Worm (Caenorhabditis elegans) whole organism, L2 larva: Measurements from ENCODE around the gene F43C11.8.

Source experiments
- ceh-82 ChIP-seq: fragments of 150-350 bp; optimal IDR thresholded peaks from 2 replicates; lab custom pipeline; 2014; ENCODE audit warnings: missing biosample characterization, missing genetic modification characterization
- nhr-10 ChIP-seq: sonication (generic microtip); optimal IDR thresholded peaks from 2 replicates; lab custom pipeline; 2017; ENCODE audit warnings: missing biosample characterization, missing genetic modification characterization
- nhr-23 ChIP-seq: fragments of 150-350 bp; optimal IDR thresholded peaks from 2 replicates; lab custom pipeline; 2014; ENCODE audit warnings: missing biosample characterization, missing genetic modification reagents, missing genetic modification characterization
- zag-1 ChIP-seq: fragments of 150-350 bp; optimal IDR thresholded peaks from 2 replicates; lab custom pipeline; 2014; ENCODE audit warnings: missing biosample characterization, missing genetic modification characterization

DNA sequence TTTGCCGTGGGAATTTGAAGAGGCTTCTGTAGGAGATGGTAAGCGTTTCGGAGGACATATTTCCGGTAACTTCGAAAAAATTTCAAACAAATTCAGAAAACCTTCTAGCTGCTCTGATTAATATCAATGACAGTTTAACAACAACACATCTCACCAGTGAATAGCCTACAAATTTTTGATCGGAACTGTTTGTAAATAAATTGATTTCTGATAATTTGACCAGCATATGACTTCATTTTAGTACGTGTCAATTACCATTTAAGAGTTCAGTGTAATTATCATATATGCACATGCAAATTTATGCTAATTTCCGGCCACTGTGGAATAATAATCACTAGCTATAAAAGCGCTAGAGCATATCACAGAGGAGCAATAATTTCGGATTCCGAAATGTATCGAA is 7.4 kb upstream of the F43C11.8 start, which contains the start of gene ZK1240.11:
- TF ChIP-seq nhr-10 (tag; lab: Kevin White, UChicago) = no peak
- TF ChIP-seq zag-1 (tag; lab: Kevin White, UChicago) = no peak
- no peak for TF ChIP-seq ceh-82 (tag; lab: Kevin White, UChicago)
- TF ChIP-seq nhr-23 (tag; lab: Kevin White, UChicago) = no peak
